Worm (Caenorhabditis elegans) whole organism, early embryonic: Measurements from ENCODE around the gene M03B6.3.

Experiments
- ama-1 ChIP-seq: fragments of 150-350 bp; optimal IDR thresholded peaks from 2 replicates; lab custom pipeline; 2014
- ceh-36 ChIP-seq: sonication (generic microtip); optimal IDR thresholded peaks from 2 replicates; lab custom pipeline; 2016; ENCODE audit warnings: missing genetic modification characterization, inconsistent platforms, missing compliant biosample characterization
- flt-1 ChIP-seq: fragments of 200-800 bp; sonication (Bioruptor generic); IDR thresholded peaks from 2 replicates; pipeline ENCODE4 v1.3.6; 2022; ENCODE audit warnings: missing genetic modification characterization, missing compliant biosample characterization
- pes-1 ChIP-seq: fragments of 200-800 bp; sonication (Bioruptor generic); IDR thresholded peaks from 2 replicates; pipeline ENCODE4 v1.3.6; 2022; ENCODE audit warnings: missing genetic modification reagents, missing genetic modification characterization, missing compliant biosample characterization
- scrt-1 ChIP-seq: fragments of 200-800 bp; sonication (Bioruptor generic); IDR thresholded peaks from 2 replicates; pipeline ENCODE4 v1.3.6; 2022; ENCODE audit warnings: missing genetic modification characterization, missing compliant biosample characterization
- sea-1 ChIP-seq: fragments of 200-800 bp; sonication (Bioruptor generic); conservative IDR thresholded peaks from 2 replicates; pipeline ENCODE4 v1.3.6; 2022; ENCODE audit warnings: missing genetic modification characterization, missing compliant biosample characterization
- tbx-11 ChIP-seq: fragments of 200-800 bp; sonication (Bioruptor generic); IDR thresholded peaks from 2 replicates; pipeline ENCODE4 v1.3.6; 2022; ENCODE audit warnings: missing genetic modification characterization, missing compliant biosample characterization

DNA sequence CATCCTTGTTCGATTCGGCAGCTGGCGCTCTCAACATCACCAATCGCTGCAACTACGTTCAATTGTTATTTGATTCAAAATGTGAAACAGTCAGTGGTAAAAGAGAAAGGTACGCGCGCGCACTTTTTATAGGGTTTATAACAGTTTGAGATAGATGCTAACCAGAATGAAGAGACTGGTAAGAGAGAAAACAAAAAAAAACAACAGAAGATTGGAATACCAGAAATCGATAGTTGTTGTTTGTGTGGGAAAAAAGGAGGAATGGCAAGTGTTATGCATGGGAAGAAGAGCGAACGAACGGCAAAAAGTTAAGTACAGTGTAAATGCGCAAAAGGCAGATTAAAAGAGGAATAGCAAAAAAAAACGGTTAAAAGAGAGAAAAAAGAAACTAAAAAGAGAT lies 45.8 kb upstream of the M03B6.3 start, which contains the start of gene Y26E6A.3:
- TF ChIP-seq ceh-36 (tag; lab: Kevin White, UChicago) (no peak), sea-1 (no peak), ama-1 (lab: Kevin White, UChicago) (no peak), flt-1 (no peak), tbx-11 (GFP tag; lab: Robert Waterston, UW) (no peak), pes-1 (no peak), scrt-1 (GFP tag; lab: Robert Waterston, UW) (no peak)
